Fruit fly (Drosophila melanogaster): ENCODE results near the gene CG2200.

The CG2200 gene

DNA sequence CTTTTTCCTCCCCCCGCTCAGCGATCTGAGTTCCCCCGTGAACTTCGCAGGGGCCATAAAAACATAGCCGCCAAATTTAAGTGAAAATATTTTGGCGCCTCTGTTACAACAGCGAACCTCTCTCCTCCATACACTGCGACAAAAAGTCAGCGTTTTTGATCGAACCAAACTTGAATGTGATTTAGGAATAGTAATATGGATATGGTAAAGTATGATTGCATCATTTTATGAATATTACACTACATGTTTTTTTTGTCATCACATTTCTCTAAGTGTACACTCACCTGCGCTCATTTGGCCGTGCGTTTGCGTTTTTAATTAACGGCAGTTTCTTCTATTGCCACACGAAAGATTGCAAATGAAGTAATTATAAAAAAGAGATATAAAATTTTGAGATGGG, 41.6 kb downstream of the CG2200 start (continued):
- TF ChIP-seq CG12155 (GFP tag; optimal IDR thresholded peaks at IDR 0.05) (peak; percentile 29), HLH3B (GFP tag; IDR thresholded peaks at IDR 0.05) (peak; percentile 71), ken (GFP tag; IDR thresholded peaks at IDR 0.05) (peak; percentile 78), CG34422 (GFP tag; IDR thresholded peaks at IDR 0.05) (peak; percentile 53; the same call in 2 of the 3 replicates), Kr (GFP tag; optimal IDR thresholded peaks at IDR 0.05) (no peak), CG18764 (GFP tag; optimal IDR thresholded peaks at IDR 0.05) (peak; percentile 12), Gug (GFP tag; IDR thresholded peaks at IDR 0.05) (0 out of 4 replicates have a peak, but pooled peaks have one; percentile 31), insv (GFP tag; optimal IDR thresholded peaks at IDR 0.05) (no peak), ato (GFP tag; IDR thresholded peaks at IDR 0.05; ENCODE audit: partially characterized antibody) (no peak), CG4404 (GFP tag; IDR thresholded peaks at IDR 0.05) (no peak), gfzf (GFP tag; optimal IDR thresholded peaks at IDR 0.05) (no peak), Ssrp (tag; optimal IDR thresholded peaks at IDR 0.05) (peak; percentile 66), sqz (GFP tag; optimal IDR thresholded peaks at IDR 0.05) (peak; percentile 39), Atf6 (GFP tag; IDR thresholded peaks at IDR 0.05) (peak; percentile 43; the same call in 1 of the 2 replicates), CG11560 (tag; IDR thresholded peaks at IDR 0.05) (no peak), caup (GFP tag; optimal IDR thresholded peaks at IDR 0.05; ENCODE audit: severe bottlenecking) (peak; percentile 20), CG12942 (GFP tag; optimal IDR thresholded peaks at IDR 0.05) (peak; percentile 48), Hand (GFP tag; optimal IDR thresholded peaks at IDR 0.05) (no peak), HLH4C (GFP tag; IDR thresholded peaks at IDR 0.05; ENCODE audit: partially characterized antibody) (no peak), repo (GFP tag; optimal IDR thresholded peaks at IDR 0.05) (no peak), ERR (GFP tag; optimal IDR thresholded peaks at IDR 0.05) (no peak), CG18476 (GFP tag; optimal IDR thresholded peaks at IDR 0.05) (peak; percentile 28), CG30403 (GFP tag; optimal IDR thresholded peaks at IDR 0.05) (peak; percentile 67), onecut (GFP tag; IDR thresholded peaks at IDR 0.05) (peak; percentile 55), ATbp (GFP tag; optimal IDR thresholded peaks at IDR 0.05) (peak; percentile 59), CG1233 (GFP tag; optimal IDR thresholded peaks at IDR 0.05) (peak; percentile 18), pita (GFP tag; optimal IDR thresholded peaks at IDR 0.05) (no peak), bigmax (GFP tag; optimal IDR thresholded peaks at IDR 0.05) (no peak), Hmr (GFP tag; optimal IDR thresholded peaks at IDR 0.05) (peak; percentile 21), fd3F (GFP tag; optimal IDR thresholded peaks at IDR 0.05) (no peak), nerfin-1 (tag; optimal IDR thresholded peaks at IDR 0.05) (peak; percentile 53), sim (GFP tag; IDR thresholded peaks at IDR 0.05) (peak; percentile 40; the same call in 1 of the 2 replicates), Bdp1 (GFP tag; optimal IDR thresholded peaks at IDR 0.05) (no peak), CG12104 (GFP tag; optimal IDR thresholded peaks at IDR 0.05) (peak; percentile 43), dm (GFP tag; optimal IDR thresholded peaks at IDR 0.05) (no peak), en (GFP tag; optimal IDR thresholded peaks at IDR 0.05) (no peak), Fer3 (tag; optimal IDR thresholded peaks at IDR 0.05) (peak; percentile 45), dmrt99B (tag; optimal IDR thresholded peaks at IDR 0.05) (peak; percentile 84), CG9727 (GFP tag; optimal IDR thresholded peaks at IDR 0.05) (peak; percentile 38), CG10565 (GFP tag; optimal IDR thresholded peaks at IDR 0.05) (no peak), CG17328 (GFP tag; IDR thresholded peaks at IDR 0.05) (peak; percentile 64), Hsf (GFP tag; optimal IDR thresholded peaks at IDR 0.05) (peak; percentile 39), CG15073 (GFP tag; optimal IDR thresholded peaks at IDR 0.05) (no peak), CG2889 (GFP tag; IDR thresholded peaks at IDR 0.05) (no peak), CG10959 (GFP tag; IDR thresholded peaks at IDR 0.05) (0 out of 2 replicates have a peak, but pooled peaks have one; percentile 18), kay (GFP tag; optimal IDR thresholded peaks at IDR 0.05) (peak; percentile 19), da (GFP tag; optimal IDR thresholded peaks at IDR 0.05) (no peak), CG6175 (GFP tag; IDR thresholded peaks at IDR 0.05) (no peak), lbe (GFP tag; optimal IDR thresholded peaks at IDR 0.05) (no peak), CG18619 (GFP tag; optimal IDR thresholded peaks at IDR 0.05) (peak; percentile 9), ham (GFP tag; IDR thresholded peaks at IDR 0.05) (no peak)

Measured in whole organism, embryonic.